Worm (Caenorhabditis elegans): ENCODE results near the gene Y62E10A.13.

ce11 chrIV:13415739-13416271 is 17.0 kb upstream of the Y62E10A.13 start, which contains the start of the genes pik-1 and aptf-2:
- TF ChIP-seq pha-4 (tag; optimal IDR thresholded peaks at IDR 0.05): no peak
- no peak for TF ChIP-seq hlh-30 (tag; optimal IDR thresholded peaks at IDR 0.05; ENCODE audit: insufficient read depth)
- no peak for TF ChIP-seq ahr-1 (tag; optimal IDR thresholded peaks at IDR 0.05)
- no peak for TF ChIP-seq K09A11.1 (tag; optimal IDR thresholded peaks at IDR 0.05; ENCODE audit: insufficient read depth)
- TF ChIP-seq nhr-11 (tag; optimal IDR thresholded peaks at IDR 0.05): no peak
- no peak for TF ChIP-seq nhr-232 (tag; optimal IDR thresholded peaks at IDR 0.05)
- no peak for TF ChIP-seq gmeb-2 (tag; optimal IDR thresholded peaks at IDR 0.05)
